Worm (Caenorhabditis elegans) whole organism, L3 larva: ENCODE measurements around the gene lin-49.

ENCODE experiments used
- ZK546.5 ChIP-seq: sonication (generic microtip); optimal IDR thresholded peaks from 2 replicates; lab custom pipeline; 2017; ENCODE audit warnings: missing biosample characterization, missing genetic modification characterization
- ceh-9 ChIP-seq: sonication (generic microtip); optimal IDR thresholded peaks from 2 replicates; lab custom pipeline; 2018; ENCODE audit warnings: missing biosample characterization, missing genetic modification characterization
- elt-3 ChIP-seq, 3 experiments: fragments of 150-350 bp in 1 of 3; sonication (generic microtip) in 2 of 3; optimal IDR thresholded peaks; 2 replicates in 2 of 3; 4 replicates in 1 of 3; lab custom pipeline; 2014 to 2017; ENCODE audit warnings: missing biosample characterization in 3 of 3, missing genetic modification characterization in 3 of 3
- fkh-10 ChIP-seq: sonication (generic microtip); optimal IDR thresholded peaks from 2 replicates; lab custom pipeline; 2017; ENCODE audit warnings: missing biosample characterization, missing genetic modification reagents, missing genetic modification characterization
- fos-1 ChIP-seq: fragments of 150-350 bp; optimal IDR thresholded peaks from 2 replicates; lab custom pipeline; 2014; ENCODE audit warnings: missing biosample characterization, missing genetic modification characterization
- lin-39 ChIP-seq: fragments of 150-350 bp; optimal IDR thresholded peaks from 2 replicates; lab custom pipeline; 2018; ENCODE audit warnings: missing biosample characterization, missing genetic modification reagents, missing genetic modification characterization
- nhr-11 ChIP-seq: fragments of 150-350 bp; optimal IDR thresholded peaks from 2 replicates; lab custom pipeline; 2014; ENCODE audit warnings: missing biosample characterization, missing genetic modification characterization
- nhr-12 ChIP-seq: fragments of 150-350 bp; optimal IDR thresholded peaks from 2 replicates; lab custom pipeline; 2014; ENCODE audit warnings: missing biosample characterization, missing genetic modification characterization
- skn-1 ChIP-seq: fragments of 150-350 bp; optimal IDR thresholded peaks from 2 replicates; lab custom pipeline; 2014; ENCODE audit warnings: missing biosample characterization, missing genetic modification characterization

ce11 chrIV:8627328-8627727, 6.8 kb downstream of the lin-49 start, which contains the start of gene F42A9.11:
- TF ChIP-seq nhr-11 (tag; lab: Kevin White, UChicago) (no peak), fos-1 (tag; lab: Kevin White, UChicago) (no peak), lin-39 (no peak), elt-3 (tag; optimal IDR thresholded peaks at IDR 0.05; lab: Kevin White, UChicago) (no peak), fkh-10 (GFP tag; lab: Kevin White, UChicago) (no peak), ZK546.5 (no peak), ceh-9 (tag; lab: Kevin White, UChicago) (no peak), skn-1 (no peak), nhr-12 (no peak)
